Worm (Caenorhabditis elegans) whole organism, midembryonic: Measurements from ENCODE around the gene his-6.

Experiments used
- T22C8.4 ChIP-seq: fragments of 200-800 bp; sonication (Bioruptor generic); IDR thresholded peaks from 2 replicates; pipeline ENCODE4 v1.3.6; 2022; ENCODE audit warnings: missing genetic modification characterization, missing compliant biosample characterization
- cog-1 ChIP-seq: sonication (generic microtip); optimal IDR thresholded peaks from 2 replicates; lab custom pipeline; 2016; ENCODE audit warnings: missing genetic modification characterization, missing compliant biosample characterization
- flt-1 ChIP-seq: fragments of 200-800 bp; sonication (Bioruptor generic); IDR thresholded peaks from 2 replicates; pipeline ENCODE4 v1.3.6; 2022; ENCODE audit warnings: missing genetic modification characterization, missing compliant biosample characterization
- klf-2 ChIP-seq: fragments of 200-800 bp; sonication (Bioruptor generic); conservative IDR thresholded peaks from 2 replicates; pipeline ENCODE4 v1.3.6; 2022; ENCODE audit warnings: missing genetic modification reagents, missing genetic modification characterization, missing compliant biosample characterization
- med-1 ChIP-seq: sonication (generic microtip); optimal IDR thresholded peaks from 2 replicates; lab custom pipeline; 2017; ENCODE audit warnings: missing genetic modification characterization, mild to moderate bottlenecking, missing compliant biosample characterization, antibody characterized with exemption, missing genetic modification reagents; ENCODE audit not compliant: insufficient read depth
- ref-1 ChIP-seq: fragments of 200-800 bp; sonication (Bioruptor generic); conservative IDR thresholded peaks from 2 replicates; pipeline ENCODE4 v1.3.6; 2022; ENCODE audit warnings: missing genetic modification reagents, missing genetic modification characterization, missing compliant biosample characterization
- tab-1 ChIP-seq: fragments of 200-800 bp; sonication (Bioruptor generic); IDR thresholded peaks from 2 replicates; pipeline ENCODE4 v1.3.6; 2022; ENCODE audit warnings: missing genetic modification characterization, missing compliant biosample characterization
- ztf-23 ChIP-seq: fragments of 200-800 bp; sonication (Bioruptor generic); IDR thresholded peaks from 2 replicates; pipeline ENCODE4 v1.3.6; 2022; ENCODE audit warnings: missing genetic modification reagents, missing genetic modification characterization, missing compliant biosample characterization
- ztf-29 ChIP-seq: fragments of 200-800 bp; sonication (Bioruptor generic); IDR thresholded peaks from 2 replicates; pipeline ENCODE4 v1.3.6; 2022; ENCODE audit warnings: missing genetic modification reagents, missing genetic modification characterization, missing compliant biosample characterization

DNA sequence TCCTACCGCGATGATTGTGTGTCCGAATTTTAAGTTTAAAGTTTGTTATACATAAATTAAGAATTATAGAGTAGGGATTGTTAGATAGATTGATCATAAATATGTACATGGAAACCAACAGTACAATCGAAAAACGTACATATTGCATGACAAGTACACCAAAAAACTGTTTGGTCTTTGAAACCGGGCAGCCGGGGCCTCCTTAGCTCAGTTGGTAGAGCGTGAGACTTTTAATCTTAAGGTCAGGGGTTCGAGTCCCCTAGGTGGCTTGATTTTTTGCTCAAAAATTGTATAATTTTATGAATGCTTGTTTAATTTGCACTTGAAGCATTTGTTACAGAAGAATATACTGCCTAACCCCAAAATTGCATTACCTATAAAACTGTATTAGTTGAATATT is 39.7 kb downstream of the his-6 start:
- TF ChIP-seq ztf-29 (GFP tag; lab: Robert Waterston, UW) (no peak), T22C8.4 (GFP tag; lab: Robert Waterston, UW) (no peak), ztf-23 (GFP tag; lab: Robert Waterston, UW) (no peak), tab-1 (GFP tag; lab: Robert Waterston, UW) (no peak), flt-1 (no peak), klf-2 (GFP tag; lab: Robert Waterston, UW) (no peak), med-1 (GFP tag; lab: Kevin White, UChicago) (no peak), ref-1 (no peak), cog-1 (no peak)
